Fruit fly (Drosophila melanogaster): ENCODE results near the gene Mipp1.

DNA sequence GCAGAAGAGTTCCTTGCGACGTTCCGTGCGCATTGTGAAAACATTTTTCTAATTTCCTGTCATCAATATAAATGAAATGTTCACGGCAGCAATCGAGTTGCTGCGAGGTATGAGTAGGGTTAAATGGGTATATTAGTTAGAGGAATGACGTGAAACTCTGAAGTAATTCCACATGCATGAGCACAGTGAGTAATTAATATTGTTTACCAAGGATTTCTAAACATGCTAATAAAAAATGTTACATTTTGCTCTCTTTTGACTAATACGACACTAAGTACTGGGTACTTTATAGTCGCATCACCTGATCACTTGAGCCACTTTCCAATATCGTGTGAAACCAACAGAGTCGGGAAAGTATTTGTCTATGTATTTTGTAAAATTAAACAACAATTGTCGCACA is 28.9 kb downstream of the Mipp1 start:
- TF ChIP-seq Pif1A (GFP tag; optimal IDR thresholded peaks at IDR 0.05) = no peak
- no peak for TF ChIP-seq CG13204 (GFP tag; optimal IDR thresholded peaks at IDR 0.05)

Measured in whole organism, pupa.